Worm (Caenorhabditis elegans) whole organism, L1 larva: Measurements from ENCODE around the gene Y49F6B.19.

Experiments
- C34B4.2 ChIP-seq: sonication (generic microtip); optimal IDR thresholded peaks from 2 replicates; lab custom pipeline; 2017; ENCODE audit warnings: mild to moderate bottlenecking, missing genetic modification characterization, missing compliant biosample characterization
- F16B12.6 ChIP-seq: fragments of 150-350 bp; optimal IDR thresholded peaks from 2 replicates; lab custom pipeline; 2014; ENCODE audit warnings: missing biosample characterization, missing genetic modification characterization
- blmp-1 ChIP-seq: fragments of 150-350 bp; optimal IDR thresholded peaks from 2 replicates; lab custom pipeline; 2014; ENCODE audit warnings: missing biosample characterization, missing genetic modification characterization
- ceh-63 ChIP-seq: fragments of 200-800 bp; sonication (Bioruptor generic); optimal IDR thresholded peaks from 2 replicates; lab custom pipeline; 2018; ENCODE audit warnings: mild to moderate bottlenecking, missing genetic modification characterization, missing compliant biosample characterization
- ceh-82 ChIP-seq, 3 experiments: fragments of 150-350 bp in 1 of 3; sonication (generic microtip) in 2 of 3; optimal IDR thresholded peaks; 2 replicates each; lab custom pipeline; 2014 to 2017; ENCODE audit warnings: missing biosample characterization in 3 of 3, missing genetic modification characterization in 3 of 3
- ceh-88 ChIP-seq: fragments of 200-800 bp; sonication (Bioruptor generic); IDR thresholded peaks from 2 replicates; pipeline ENCODE4 v1.3.6; 2022; ENCODE audit warnings: missing genetic modification characterization, missing compliant biosample characterization
- ceh-90 ChIP-seq: sonication (generic microtip); optimal IDR thresholded peaks from 2 replicates; lab custom pipeline; 2016; ENCODE audit warnings: missing genetic modification characterization, missing compliant biosample characterization
- ces-1 ChIP-seq: fragments of 150-350 bp; optimal IDR thresholded peaks from 2 replicates; lab custom pipeline; 2014; ENCODE audit warnings: missing biosample characterization, missing genetic modification reagents, missing genetic modification characterization
- dsc-1 ChIP-seq: sonication (generic microtip); optimal IDR thresholded peaks from 2 replicates; lab custom pipeline; 2016; ENCODE audit warnings: mild to moderate bottlenecking, missing genetic modification characterization, missing compliant biosample characterization
- elt-3 ChIP-seq, 6 experiments: fragments of 150-350 bp in 1 of 6; sonication (generic microtip); optimal IDR thresholded peaks; 2 replicates each; lab custom pipeline; 2017 to 2018; ENCODE audit warnings: missing biosample characterization in 6 of 6, missing genetic modification characterization in 6 of 6, inconsistent platforms in 1 of 6
- ets-5 ChIP-seq: fragments of 200-800 bp; sonication (Bioruptor generic); IDR thresholded peaks from 2 replicates; pipeline ENCODE4 v1.3.6; 2022; ENCODE audit warnings: missing genetic modification characterization, missing compliant biosample characterization
- fkh-4 ChIP-seq: sonication (generic microtip); optimal IDR thresholded peaks from 2 replicates; lab custom pipeline; 2016; ENCODE audit warnings: missing compliant biosample characterization, missing genetic modification characterization, borderline replicate concordance
- fkh-8 ChIP-seq: sonication (generic microtip); optimal IDR thresholded peaks from 2 replicates; lab custom pipeline; 2016; ENCODE audit warnings: mild to moderate bottlenecking, missing genetic modification characterization, missing compliant biosample characterization
- fos-1 ChIP-seq: fragments of 150-350 bp; optimal IDR thresholded peaks from 2 replicates; lab custom pipeline; 2014; ENCODE audit warnings: missing biosample characterization, missing genetic modification characterization
- lin-13 ChIP-seq: fragments of 150-350 bp; optimal IDR thresholded peaks from 2 replicates; lab custom pipeline; 2014; ENCODE audit warnings: missing biosample characterization, missing genetic modification reagents, missing genetic modification characterization
- lin-15B ChIP-seq: fragments of 150-350 bp; sonication (generic microtip); optimal IDR thresholded peaks from 3 replicates; lab custom pipeline; 2014; ENCODE audit warnings: missing biosample characterization, missing genetic modification characterization
- lin-39 ChIP-seq: fragments of 150-350 bp; optimal IDR thresholded peaks from 2 replicates; lab custom pipeline; 2014; ENCODE audit warnings: missing biosample characterization, missing genetic modification reagents, missing genetic modification characterization
- lir-3 ChIP-seq: sonication (generic microtip); optimal IDR thresholded peaks from 2 replicates; lab custom pipeline; 2016; ENCODE audit warnings: mild to moderate bottlenecking, missing genetic modification characterization, moderate library complexity, missing compliant biosample characterization; ENCODE audit not compliant: poor library complexity
- mab-9 ChIP-seq: fragments of 200-800 bp; sonication (Bioruptor generic); IDR thresholded peaks from 2 replicates; pipeline ENCODE4 v1.3.6; 2022; ENCODE audit warnings: missing genetic modification reagents, missing genetic modification characterization, missing compliant biosample characterization
- mef-2 ChIP-seq: fragments of 150-350 bp; optimal IDR thresholded peaks from 2 replicates; lab custom pipeline; 2014; ENCODE audit warnings: missing biosample characterization, missing genetic modification characterization
- nhr-11 ChIP-seq: fragments of 150-350 bp; optimal IDR thresholded peaks from 2 replicates; lab custom pipeline; 2014; ENCODE audit warnings: missing biosample characterization, missing genetic modification characterization
- nhr-19 ChIP-seq: fragments of 200-800 bp; sonication (Bioruptor generic); conservative IDR thresholded peaks from 2 replicates; pipeline ENCODE4 v1.3.6; 2022; ENCODE audit warnings: missing genetic modification characterization, missing compliant biosample characterization
- nhr-20 ChIP-seq: sonication (generic microtip); optimal IDR thresholded peaks from 2 replicates; lab custom pipeline; 2016; ENCODE audit warnings: mild to moderate bottlenecking, missing genetic modification characterization, missing compliant biosample characterization
- nhr-76 ChIP-seq: sonication (generic microtip); optimal IDR thresholded peaks from 2 replicates; lab custom pipeline; 2017; ENCODE audit warnings: missing biosample characterization, missing genetic modification characterization
- nhr-77 ChIP-seq: fragments of 150-350 bp; optimal IDR thresholded peaks from 2 replicates; lab custom pipeline; 2014; ENCODE audit warnings: missing biosample characterization, missing genetic modification characterization
- pag-3 ChIP-seq: sonication (generic microtip); optimal IDR thresholded peaks from 2 replicates; lab custom pipeline; 2017; ENCODE audit warnings: missing genetic modification characterization, mild to moderate bottlenecking, missing compliant biosample characterization, antibody characterized with exemption, borderline replicate concordance; ENCODE audit not compliant: insufficient read depth
- snpc-4 ChIP-seq: fragments of 150-350 bp; optimal IDR thresholded peaks from 2 replicates; lab custom pipeline; 2014; ENCODE audit warnings: missing biosample characterization, missing genetic modification characterization
- sox-4 ChIP-seq: sonication (generic microtip); optimal IDR thresholded peaks from 2 replicates; lab custom pipeline; 2016; ENCODE audit warnings: missing genetic modification characterization, missing compliant biosample characterization
- tlp-1 ChIP-seq: fragments of 150-350 bp; optimal IDR thresholded peaks from 2 replicates; lab custom pipeline; 2014; ENCODE audit warnings: missing biosample characterization, missing genetic modification characterization
- unc-130 ChIP-seq: fragments of 150-350 bp; optimal IDR thresholded peaks from 2 replicates; lab custom pipeline; 2017; ENCODE audit warnings: missing biosample characterization, missing genetic modification characterization, inconsistent platforms
- unc-30 ChIP-seq: sonication (generic microtip); optimal IDR thresholded peaks from 2 replicates; lab custom pipeline; 2017; ENCODE audit warnings: missing biosample characterization, missing genetic modification characterization
- unc-86 ChIP-seq: sonication (generic microtip); optimal IDR thresholded peaks from 2 replicates; lab custom pipeline; 2016; ENCODE audit warnings: missing genetic modification characterization, missing compliant biosample characterization
- unc-98 ChIP-seq: fragments of 200-800 bp; sonication (Bioruptor generic); IDR thresholded peaks from 2 replicates; pipeline ENCODE4 v1.3.6; 2022; ENCODE audit warnings: missing genetic modification characterization, missing compliant biosample characterization
- xbp-1 ChIP-seq: sonication (generic microtip); optimal IDR thresholded peaks from 2 replicates; lab custom pipeline; 2016; ENCODE audit warnings: missing genetic modification characterization, missing compliant biosample characterization

Y49F6B.19 gene

DNA sequence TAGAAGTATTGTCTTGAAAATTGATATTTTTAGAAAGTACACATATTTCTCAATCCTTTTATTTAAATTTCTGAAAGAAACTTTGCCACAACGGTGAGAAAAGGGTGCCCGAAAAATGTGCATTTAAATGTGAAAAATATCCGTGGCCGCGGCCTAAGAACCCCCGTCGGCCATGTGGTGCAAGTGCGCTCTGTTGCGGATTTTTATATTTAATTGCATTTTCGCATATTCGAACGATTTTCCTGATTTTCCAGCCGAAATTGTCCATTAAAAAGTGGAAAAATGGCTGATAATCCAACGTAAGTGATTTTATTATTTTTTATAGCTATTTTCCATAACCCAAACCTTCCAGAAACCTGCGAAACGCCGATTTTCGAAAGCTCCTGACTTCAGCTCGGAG lies 29.9 kb downstream of the Y49F6B.19 start, which contains the start of gene smu-2 (continued):
- peak; percentile 1 for TF ChIP-seq lin-39 (tag; lab: Kevin White, UChicago)
- TF ChIP-seq fkh-4 (tag; lab: Kevin White, UChicago): peak; percentile 82
- TF ChIP-seq nhr-20 (tag; lab: Kevin White, UChicago): peak; percentile 56
- TF ChIP-seq ceh-90 (tag; lab: Kevin White, UChicago): peak; percentile 84
- peak; percentile 66 for TF ChIP-seq sox-4 (tag; lab: Kevin White, UChicago)
- peak; percentile 24 to 81 (median 55) for TF ChIP-seq ceh-82 (tag; optimal IDR thresholded peaks at IDR 0.05; lab: Kevin White, UChicago)
- TF ChIP-seq mab-9: peak; percentile 54
- no peak for TF ChIP-seq blmp-1 (tag; lab: Kevin White, UChicago)
- TF ChIP-seq ceh-88 (GFP tag; lab: Robert Waterston, UW): no peak
- TF ChIP-seq F16B12.6 (tag; lab: Kevin White, UChicago): peak; percentile 53
- TF ChIP-seq C34B4.2 (tag; lab: Kevin White, UChicago): no peak

- TF ChIP-seq unc-130 (tag; lab: Kevin White, UChicago) (no peak), pag-3 (tag; lab: Kevin White, UChicago) (no peak), nhr-11 (tag; lab: Kevin White, UChicago) (no peak), nhr-19 (GFP tag; lab: Robert Waterston, UW) (no peak), xbp-1 (no peak), ets-5 (GFP tag; lab: Robert Waterston, UW) (no peak), unc-30 (no peak)
Observed at ce11 chrII:3481584-3481983, 30.6 kb downstream of the Y49F6B.19 start, which contains the start of gene Y49F6B.8. Gene Y49F6B.8, minus strand, starts transcription at chrII:3481684.

- TF ChIP-seq xbp-1 (no peak), unc-98 (GFP tag; lab: Robert Waterston, UW) (no peak)
- TF ChIP-seq, all 84 proteins: peak for 0
Observed at ce11 chrII:3477171-3477570, 35.0 kb downstream of the Y49F6B.19 start, which contains the start of gene fbxb-104. Gene fbxb-104, minus strand, starts transcription at chrII:3477271.

DNA sequence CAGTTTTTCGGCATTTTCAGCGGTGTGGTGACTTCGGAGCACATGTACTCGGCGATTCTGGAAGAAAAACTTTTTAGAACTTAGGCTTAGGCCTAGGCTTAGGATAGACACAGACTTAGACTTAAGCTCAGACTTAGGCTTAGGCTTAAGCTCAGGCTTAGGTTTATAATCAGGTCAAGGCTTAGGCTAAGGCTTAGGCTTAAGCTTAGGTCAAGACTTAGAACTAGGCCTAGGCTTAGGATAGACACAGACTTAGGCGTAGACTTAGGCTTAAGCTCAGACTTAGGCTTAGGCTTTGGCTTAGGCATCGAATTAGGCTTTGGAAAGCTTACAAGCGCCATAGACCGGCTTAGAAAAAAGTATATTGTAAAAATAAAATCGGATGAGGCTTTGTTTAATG lies 35.6 kb downstream of the Y49F6B.19 start:
- TF ChIP-seq mef-2 (tag; lab: Kevin White, UChicago) (no peak), nhr-19 (GFP tag; lab: Robert Waterston, UW) (no peak), nhr-77 (tag; lab: Kevin White, UChicago) (no peak), unc-130 (tag; lab: Kevin White, UChicago) (no peak), fkh-8 (tag; lab: Kevin White, UChicago) (no peak), fos-1 (tag; lab: Kevin White, UChicago) (no peak), ceh-88 (GFP tag; lab: Robert Waterston, UW) (no peak), tlp-1 (tag; lab: Kevin White, UChicago) (no peak), elt-3 (tag; optimal IDR thresholded peaks at IDR 0.05; lab: Kevin White, UChicago) (no peak), ceh-63 (no peak), pag-3 (tag; lab: Kevin White, UChicago) (no peak), nhr-76 (tag; lab: Kevin White, UChicago) (no peak), dsc-1 (tag; lab: Kevin White, UChicago) (no peak), unc-86 (no peak), lir-3 (tag; lab: Kevin White, UChicago) (no peak), ces-1 (no peak), lin-15B (tag; lab: Kevin White, UChicago) (no peak)

ce11 chrII:3473744-3474143 lies 38.4 kb downstream of the Y49F6B.19 start, which contains the start of gene sdz-32:
Gene sdz-32, plus strand, starts transcription at chrII:3474044.
- no peak for TF ChIP-seq ceh-88 (GFP tag; lab: Robert Waterston, UW)
- no peak for TF ChIP-seq nhr-19 (GFP tag; lab: Robert Waterston, UW)
- no peak for TF ChIP-seq lin-13 (GFP tag; lab: Kevin White, UChicago)
- no peak for TF ChIP-seq unc-30
- no peak for TF ChIP-seq elt-3 (tag; optimal IDR thresholded peaks at IDR 0.05; lab: Kevin White, UChicago)
- TF ChIP-seq snpc-4 (tag; lab: Kevin White, UChicago): no peak
- no peak for TF ChIP-seq lin-15B (tag; lab: Kevin White, UChicago)
